Fruit fly (Drosophila melanogaster): Measurements from ENCODE around the gene alpha-Man-Ib.

Gene alpha-Man-Ib

dm6 chr3R:29112398-29113150 is at the start of gene alpha-Man-Ib, which contains the start of gene Pdhb:
TSS of gene alpha-Man-Ib (minus strand) at chr3R:29112822.
TSS of gene Pdhb (plus strand) at chr3R:29113071.
- peak; percentile 60 for TF ChIP-seq noc (tag; optimal IDR thresholded peaks at IDR 0.05)

- no peak for TF ChIP-seq noc (tag; optimal IDR thresholded peaks at IDR 0.05)
Measured at dm6 chr3R:29159620-29160019, 47.0 kb upstream of the alpha-Man-Ib start.

DNA sequence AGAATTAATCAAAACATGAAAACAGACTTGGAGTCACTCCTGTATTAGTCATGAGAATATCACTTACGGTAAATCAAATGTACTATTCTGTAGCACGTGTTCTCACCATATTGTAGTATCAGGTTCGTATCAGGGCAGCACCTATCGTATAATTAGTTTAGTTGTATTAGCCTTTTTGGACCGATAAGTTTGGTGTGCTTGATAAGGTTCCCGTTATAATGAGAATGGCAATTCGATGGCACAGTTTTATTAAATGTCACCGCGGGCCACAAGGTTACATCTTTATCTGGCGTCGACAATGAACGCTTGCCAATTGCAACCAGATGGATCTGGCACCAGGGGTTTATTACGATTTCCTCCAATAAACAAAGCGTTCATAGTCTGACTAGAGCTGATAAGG is 46.1 kb upstream of the alpha-Man-Ib start:
- TF ChIP-seq noc (tag; optimal IDR thresholded peaks at IDR 0.05), result peak; percentile 11

dm6 chr3R:29157418-29158398 is 45.1 kb upstream of the alpha-Man-Ib start, which contains the start of gene rdog:
TSS of gene rdog (plus strand) at chr3R:29158122.
- peak; percentile 89 for TF ChIP-seq noc (tag; optimal IDR thresholded peaks at IDR 0.05)

DNA sequence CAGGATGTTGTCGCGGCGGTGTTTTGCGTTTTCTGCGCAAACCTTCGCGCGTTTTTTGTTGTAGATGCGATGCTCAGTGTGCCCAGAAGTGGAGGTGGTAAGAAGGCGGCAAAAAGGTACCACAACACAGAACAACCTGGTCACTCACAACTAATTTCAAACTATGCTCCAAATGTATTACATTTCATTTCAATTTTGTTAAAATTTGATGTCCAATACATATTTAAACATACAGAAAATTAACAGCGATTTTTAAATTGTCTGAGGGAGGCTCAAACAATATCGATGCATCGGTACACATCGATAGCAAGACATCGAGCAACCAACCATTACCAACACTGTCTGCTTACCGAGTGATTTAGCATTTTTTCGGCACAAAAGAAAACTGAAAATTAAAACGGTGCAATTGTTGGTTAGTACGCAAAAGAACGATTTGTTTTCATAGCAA is 40.6 kb upstream of the alpha-Man-Ib start, which contains the start of the genes Slbp and Rpn2:
Slbp (minus strand) TSS at position 70 of the 448 bp plus-strand sequence.
Rpn2 (plus strand) TSS at position 328 of the 448 bp plus-strand sequence.
- TF ChIP-seq noc (tag; optimal IDR thresholded peaks at IDR 0.05), result peak; percentile 65

dm6 chr3R:29151621-29152092 is 39.0 kb upstream of the alpha-Man-Ib start, which contains the start of gene eIF2D:
TSS of gene eIF2D (minus strand) at chr3R:29151794.
- peak; percentile 52 for TF ChIP-seq noc (tag; optimal IDR thresholded peaks at IDR 0.05)

DNA sequence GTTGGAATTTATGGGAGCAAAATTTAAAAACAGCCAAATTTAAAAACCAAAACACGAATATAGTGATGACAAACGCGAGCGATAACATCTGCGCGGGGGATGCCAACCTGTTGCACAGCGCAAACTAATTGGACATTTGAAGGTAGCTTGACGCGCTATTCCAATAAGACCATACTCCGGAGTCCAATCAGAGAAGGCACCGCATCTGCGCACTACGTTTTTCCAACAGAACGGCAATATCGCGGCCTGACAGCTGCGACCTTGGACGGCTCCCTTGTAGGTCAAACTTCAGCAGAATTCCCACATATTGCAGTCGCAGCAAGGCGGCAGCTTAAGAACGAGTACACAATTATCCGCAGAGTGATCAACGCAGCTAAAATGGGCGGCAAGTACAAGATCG is 35.5 kb upstream of the alpha-Man-Ib start, which contains the start of the genes CG11882 and Pglym78:
CG11882 (minus strand) TSS at position 101 of the 400 bp plus-strand sequence.
Pglym78 (plus strand) TSS at position 177 of the 400 bp plus-strand sequence.
- peak; percentile 27 for TF ChIP-seq noc (tag; optimal IDR thresholded peaks at IDR 0.05)

DNA sequence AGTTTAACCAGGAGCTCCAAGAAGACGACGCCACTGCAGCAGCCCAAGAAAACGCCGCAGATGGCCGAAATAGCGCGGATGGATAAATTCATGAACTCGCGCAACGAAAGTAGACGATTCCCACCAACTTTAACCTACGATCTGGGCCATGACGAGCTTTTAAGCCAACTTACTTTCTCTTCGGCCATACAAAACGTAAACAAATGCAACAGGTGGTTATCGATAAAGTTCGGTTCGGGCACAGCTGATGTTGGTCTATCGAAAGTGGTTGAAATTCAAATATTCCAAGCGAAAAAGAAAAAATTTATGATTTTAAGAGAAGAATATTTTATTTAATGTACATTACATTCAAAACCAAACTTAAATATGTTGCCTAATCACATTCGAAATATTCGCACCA is 34.1 kb upstream of the alpha-Man-Ib start, which contains the start of gene CG14511:
CG14511 (minus strand) TSS at position 184 of the 400 bp plus-strand sequence.
- TF ChIP-seq noc (tag; optimal IDR thresholded peaks at IDR 0.05), result no peak

- no peak for TF ChIP-seq noc (tag; optimal IDR thresholded peaks at IDR 0.05)
Measured at dm6 chr3R:29139767-29140755, 27.4 kb upstream of the alpha-Man-Ib start.

dm6 chr3R:29138961-29139527 is 26.4 kb upstream of the alpha-Man-Ib start:
- TF ChIP-seq noc (tag; optimal IDR thresholded peaks at IDR 0.05), result no peak

DNA sequence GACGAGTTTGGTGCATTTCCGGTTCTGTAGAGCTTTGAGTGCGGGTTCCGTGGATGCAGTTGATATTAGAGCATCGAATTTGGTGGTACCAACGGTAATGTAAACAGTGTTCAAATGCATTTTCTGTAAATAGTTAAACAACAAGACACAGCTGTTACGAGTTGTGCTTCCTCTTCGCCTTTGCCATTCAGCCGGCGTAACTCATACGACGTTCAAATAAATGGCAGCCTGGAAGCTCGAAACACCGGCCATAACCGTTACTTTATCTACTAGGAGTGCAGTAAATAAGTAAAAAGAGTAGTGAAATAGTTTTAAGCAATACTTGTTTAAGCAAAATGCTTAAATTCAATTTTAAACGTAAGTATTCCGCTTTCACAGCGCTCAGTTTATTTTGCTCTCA is 25.8 kb upstream of the alpha-Man-Ib start, which contains the start of the genes Alg13 and superdeath:
Alg13 (minus strand) TSS at position 167 of the 400 bp plus-strand sequence.
superdeath (plus strand) TSS at position 256 of the 400 bp plus-strand sequence.
- no peak for TF ChIP-seq noc (tag; optimal IDR thresholded peaks at IDR 0.05)

dm6 chr3R:29130902-29131621 is 18.4 kb upstream of the alpha-Man-Ib start, which contains the start of the genes dgt6 and Vha100-1:
TSS of gene dgt6 (minus strand) at chr3R:29130972.
TSS of gene Vha100-1 (plus strand) at chr3R:29131193.
- peak; percentile 16 for TF ChIP-seq noc (tag; optimal IDR thresholded peaks at IDR 0.05)

DNA sequence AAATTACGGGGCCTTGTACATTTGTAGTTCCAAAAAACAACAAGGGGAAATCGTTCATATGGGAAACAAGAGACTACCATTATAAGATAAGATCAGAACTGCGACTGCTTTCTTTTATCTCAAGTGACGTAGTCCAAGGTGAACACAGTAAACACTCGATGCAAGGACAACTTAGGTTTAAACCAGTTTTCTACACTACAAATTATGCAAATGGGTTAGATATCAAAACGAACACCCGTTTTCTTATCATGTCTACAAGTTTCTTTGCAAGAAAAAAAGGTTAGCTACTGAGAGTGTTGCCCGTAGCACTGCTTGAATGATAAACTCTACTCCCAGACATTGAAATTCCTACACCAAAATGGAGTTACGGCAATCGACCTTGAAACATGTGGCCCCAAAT is 11.5 kb upstream of the alpha-Man-Ib start:
- peak; percentile 57 for TF ChIP-seq noc (tag; optimal IDR thresholded peaks at IDR 0.05)
